Worm (Caenorhabditis elegans) whole organism, L4/young adult: ENCODE measurements around the gene tbc-8.

ENCODE experiments used
- W03F9.2 ChIP-seq: fragments of 150-350 bp; optimal IDR thresholded peaks from 2 replicates; lab custom pipeline; 2014; ENCODE audit warnings: missing biosample characterization, missing genetic modification characterization
- him-1 ChIP-seq: sonication (generic microtip); optimal IDR thresholded peaks from 2 replicates; lab custom pipeline; 2016; ENCODE audit warnings: missing genotype, missing genetic modification reagents, missing genetic modification characterization, missing compliant biosample characterization

DNA sequence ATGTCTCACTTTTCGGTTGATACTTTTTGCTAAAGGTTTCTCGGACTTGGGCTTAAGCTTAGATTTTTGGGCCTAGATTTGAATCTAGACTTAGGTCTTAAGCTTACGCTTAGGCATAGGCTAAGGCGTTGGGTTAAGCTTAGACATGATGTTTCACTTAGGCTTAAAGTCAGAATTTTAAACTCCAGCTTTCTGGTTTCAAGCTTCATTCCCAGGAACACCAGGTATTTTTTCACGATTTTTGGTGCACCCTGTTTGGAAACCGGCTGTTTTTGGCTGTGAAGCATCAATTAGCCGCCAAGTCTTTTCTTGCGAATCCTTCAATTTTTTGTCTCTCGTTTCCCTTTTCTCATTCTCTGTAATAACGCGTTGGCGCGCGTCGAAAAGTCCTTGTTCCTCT is 9.1 kb downstream of the tbc-8 start:
- TF ChIP-seq W03F9.2 (tag; lab: Kevin White, UChicago) (no peak), him-1 (tag; lab: Kevin White, UChicago) (no peak)
